Fruit fly (Drosophila melanogaster) S2 (cell line): ENCODE results near the gene RabX4.

Source experiments
- CG8478 ChIP-seq: fragments of >200 bp; optimal IDR thresholded peaks from 2 replicates; lab custom pipeline; 2018
- CTCF ChIP-seq, 2 experiments: fragments of >200 bp; optimal IDR thresholded peaks; 2 replicates each; lab custom pipeline; 2018

- TF ChIP-seq CTCF (optimal IDR thresholded peaks at IDR 0.05; lab: Kevin White, UChicago) = no peak
- no peak for TF ChIP-seq CG8478 (lab: Kevin White, UChicago)
Measured at dm6 chr3R:24875939-24876842, 48.0 kb upstream of the RabX4 start, which contains the start of gene CG3744.
